Comparison of ENCODE assay signal across 2 fruit fly cellular contexts in the genomic region with DNA sequence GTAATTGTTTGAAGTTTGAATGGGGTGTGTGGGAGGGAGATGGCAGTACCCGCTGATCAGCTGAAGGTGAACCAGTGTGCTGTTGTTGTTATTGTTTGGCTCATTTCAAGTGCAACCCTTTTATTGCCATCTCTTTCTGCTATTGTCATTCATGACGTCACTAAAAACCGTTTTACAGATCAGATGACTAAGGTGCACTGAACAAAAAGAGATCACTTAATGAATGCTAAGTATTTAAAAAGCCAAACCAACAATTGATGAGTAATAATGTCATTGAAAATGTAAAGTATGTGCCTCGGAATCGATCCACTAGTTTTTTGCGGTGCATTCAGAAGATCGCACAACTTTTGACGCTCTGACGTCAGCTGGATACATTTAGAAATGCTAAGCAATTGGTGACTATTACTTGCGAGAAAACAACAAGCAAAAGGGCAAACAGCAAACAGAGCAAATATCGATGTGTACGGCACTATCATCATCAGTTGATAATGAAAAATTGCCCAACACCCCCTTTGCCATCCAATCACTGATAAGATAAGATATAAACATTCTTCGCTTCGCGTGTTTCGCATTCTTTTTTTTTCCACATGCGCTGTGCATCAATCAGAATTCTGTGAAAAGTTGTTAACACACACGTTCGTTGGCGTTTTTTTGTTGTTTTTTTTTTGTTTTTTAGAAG.
TF ChIP-seq lines count a peak whose summit lies in the region.

No protein-coding gene starts in this region.

TF ChIP-seq in whole organism, embryonic, 481 proteins besides CTCF, POLR2A, EP300 and RAD21 (continued from another document and continues in another):
- TF ChIP-seq Rfx (GFP tag; IDR thresholded peaks at IDR 0.05; lab: Robert Waterston, UW) (peak; percentile 68), CG10565 (GFP tag; optimal IDR thresholded peaks at IDR 0.05; lab: Kevin White, UChicago) (no peak), chif (GFP tag; optimal IDR thresholded peaks at IDR 0.05; lab: Kevin White, UChicago) (peak in 1 of 2 experiments; percentile 3), CG13624 (GFP tag; optimal IDR thresholded peaks at IDR 0.05; lab: Kevin White, UChicago) (peak; percentile 18), Hmr (GFP tag; optimal IDR thresholded peaks at IDR 0.05; lab: Kevin White, UChicago) (peak; percentile 53), corto (GFP tag; optimal IDR thresholded peaks at IDR 0.05; lab: Kevin White, UChicago) (no peak), kay (GFP tag; optimal IDR thresholded peaks at IDR 0.05; lab: Kevin White, UChicago) (peak; percentile 45), vvl (GFP tag; IDR thresholded peaks at IDR 0.05; lab: Robert Waterston, UW) (peak; percentile 59; the same call in 1 of the 2 replicates), CG10209 (GFP tag; optimal IDR thresholded peaks at IDR 0.05; lab: Kevin White, UChicago) (peak; percentile 13), grau (tag; optimal IDR thresholded peaks at IDR 0.05; lab: Kevin White, UChicago) (peak; percentile 52), Med (GFP tag; lab: Kevin White, UChicago) (peak; percentile 88), dysf (GFP tag; IDR thresholded peaks at IDR 0.05; lab: Robert Waterston, UW) (peak; percentile 57; the same call in 1 of the 3 replicates), CG8089 (GFP tag; optimal IDR thresholded peaks at IDR 0.05; lab: Kevin White, UChicago) (no peak), mirr (GFP tag; optimal IDR thresholded peaks at IDR 0.05; lab: Kevin White, UChicago) (peak; percentile 21), pum (GFP tag; optimal IDR thresholded peaks at IDR 0.05; lab: Kevin White, UChicago) (no peak), CG4360 (GFP tag; IDR thresholded peaks at IDR 0.05; lab: Robert Waterston, UW) (peak; percentile 86), CG8944 (GFP tag; optimal IDR thresholded peaks at IDR 0.05; lab: Kevin White, UChicago) (peak; percentile 6), Ets65A (GFP tag; lab: Kevin White, UChicago) (peak; percentile 62), CG2712 (tag; optimal IDR thresholded peaks at IDR 0.05; lab: Kevin White, UChicago) (peak; percentile 27), dimm (GFP tag; IDR thresholded peaks at IDR 0.05; lab: Robert Waterston, UW) (0 out of 2 replicates have a peak, but pooled peaks have one; percentile 17), Abd-B (GFP tag; optimal IDR thresholded peaks at IDR 0.05; lab: Kevin White, UChicago) (peak; percentile 15), gem (tag; optimal IDR thresholded peaks at IDR 0.05; lab: Kevin White, UChicago) (peak; percentile 49), pho (GFP tag; optimal IDR thresholded peaks at IDR 0.05; lab: Kevin White, UChicago) (peak; percentile 9), inv (GFP tag; IDR thresholded peaks at IDR 0.05; lab: Robert Waterston, UW; ENCODE audit: partially characterized antibody) (no peak), unpg (GFP tag; optimal IDR thresholded peaks at IDR 0.05; lab: Kevin White, UChicago) (peak; percentile 45), CG12391 (tag; optimal IDR thresholded peaks at IDR 0.05; lab: Kevin White, UChicago) (peak; percentile 52), CG7928 (GFP tag; optimal IDR thresholded peaks at IDR 0.05; lab: Kevin White, UChicago) (no peak), Aef1 (GFP tag; IDR thresholded peaks at IDR 0.05; lab: Robert Waterston, UW) (peak; percentile 44; the same call in 2 of the 3 replicates), NfI (GFP tag; optimal IDR thresholded peaks at IDR 0.05; lab: Kevin White, UChicago) (peak; percentile 41), maf-S (GFP tag; optimal IDR thresholded peaks at IDR 0.05; lab: Kevin White, UChicago) (no peak), CG3163 (GFP tag; optimal IDR thresholded peaks at IDR 0.05; lab: Kevin White, UChicago) (no peak), D19A (tag; optimal IDR thresholded peaks at IDR 0.05; lab: Kevin White, UChicago) (peak; percentile 4), slbo (GFP tag; IDR thresholded peaks at IDR 0.05; lab: Robert Waterston, UW) (peak; percentile 31), CG7987 (GFP tag; optimal IDR thresholded peaks at IDR 0.05; lab: Kevin White, UChicago) (no peak), grn (GFP tag; optimal IDR thresholded peaks at IDR 0.05; lab: Kevin White, UChicago) (peak; percentile 12), dati (GFP tag; IDR thresholded peaks at IDR 0.05; lab: Robert Waterston, UW) (0 out of 2 replicates have a peak, but pooled peaks have one; percentile 3), Fer3 (tag; optimal IDR thresholded peaks at IDR 0.05; lab: Kevin White, UChicago) (peak; percentile 33), Mrtf (GFP tag; IDR thresholded peaks at IDR 0.05; lab: Robert Waterston, UW) (peak; percentile 47; the same call in 2 of the 3 replicates), CG4424 (GFP tag; optimal IDR thresholded peaks at IDR 0.05; lab: Kevin White, UChicago) (no peak), CG16815 (GFP tag; optimal IDR thresholded peaks at IDR 0.05; lab: Kevin White, UChicago) (no peak), CG2120 (GFP tag; optimal IDR thresholded peaks at IDR 0.05; lab: Kevin White, UChicago) (peak; percentile 44), sim (GFP tag; IDR thresholded peaks at IDR 0.05; lab: Robert Waterston, UW) (no peak), danr (GFP tag; IDR thresholded peaks at IDR 0.05; lab: Robert Waterston, UW) (no peak), CG7556 (GFP tag; optimal IDR thresholded peaks at IDR 0.05; lab: Kevin White, UChicago) (peak; percentile 14), CG3281 (GFP tag; optimal IDR thresholded peaks at IDR 0.05; lab: Kevin White, UChicago) (peak; percentile 27), CG31388 (GFP tag; optimal IDR thresholded peaks at IDR 0.05; lab: Kevin White, UChicago) (no peak), CG17359 (tag; optimal IDR thresholded peaks at IDR 0.05; lab: Kevin White, UChicago) (peak; percentile 51), CG14014 (GFP tag; IDR thresholded peaks at IDR 0.05; lab: Robert Waterston, UW) (peak; percentile 47; the same call in 1 of the 2 replicates), CG6765 (GFP tag; optimal IDR thresholded peaks at IDR 0.05; lab: Kevin White, UChicago) (no peak), gcm2 (GFP tag; optimal IDR thresholded peaks at IDR 0.05; lab: Kevin White, UChicago) (no peak), zf30C (GFP tag; optimal IDR thresholded peaks at IDR 0.05; lab: Kevin White, UChicago) (peak; percentile 36), zfh1 (GFP tag; IDR thresholded peaks at IDR 0.05; lab: Robert Waterston, UW) (peak; percentile 37; the same call in 1 of the 3 replicates), CG7271 (tag; optimal IDR thresholded peaks at IDR 0.05; lab: Kevin White, UChicago) (no peak), CG11085 (GFP tag; IDR thresholded peaks at IDR 0.05; lab: Robert Waterston, UW) (no peak), ci (GFP tag; IDR thresholded peaks at IDR 0.05; lab: Robert Waterston, UW) (peak; percentile 68; the same call in 2 of the 3 replicates), CG32772 (GFP tag; IDR thresholded peaks at IDR 0.05; lab: Robert Waterston, UW) (no peak), CG17912 (GFP tag; optimal IDR thresholded peaks at IDR 0.05; lab: Kevin White, UChicago) (no peak), crc (GFP tag; optimal IDR thresholded peaks at IDR 0.05; lab: Kevin White, UChicago) (no peak), MESR4 (GFP tag; optimal IDR thresholded peaks at IDR 0.05; lab: Kevin White, UChicago) (no peak), CG8290 (GFP tag; optimal IDR thresholded peaks at IDR 0.05; lab: Kevin White, UChicago) (no peak), CG8290 (tag; optimal IDR thresholded peaks at IDR 0.05; lab: Kevin White, UChicago) (peak in 1 of 2 experiments; percentile 55)

TF ChIP-seq in whole organism, prepupa, 60 proteins besides CTCF, POLR2A, EP300 and RAD21 (continued from another document):
- no peak for TF ChIP-seq Blimp-1 (GFP tag; optimal IDR thresholded peaks at IDR 0.05; lab: Kevin White, UChicago)
TF ChIP-seq in whole organism, prepupa: peak in this region for 42.
